Fruit fly (Drosophila melanogaster) whole organism, embryonic: ENCODE data around the gene Traf-like.

Source experiments
- ATbp ChIP-seq: fragments of 200-800 bp; sonication (Bioruptor generic); optimal IDR thresholded peaks from 2 replicates; lab custom pipeline; 2017; ENCODE audit warnings: missing biosample characterization, mild to moderate bottlenecking, missing genetic modification characterization, missing genetic modification reagents
- Abd-B ChIP-seq: fragments of 200-800 bp; sonication (Bioruptor generic); optimal IDR thresholded peaks from 2 replicates; lab custom pipeline; 2018; ENCODE audit warnings: missing biosample characterization, mild to moderate bottlenecking, missing genetic modification characterization, moderate library complexity
- B-H1 ChIP-seq: fragments of 200-800 bp; sonication (Bioruptor generic); IDR thresholded peaks from 3 replicates; pipeline ENCODE4 v1.3.6; 2022; ENCODE audit warnings: missing biosample characterization, missing genetic modification characterization
- Bgb ChIP-seq: fragments of 200-800 bp; sonication (Bioruptor generic); IDR thresholded peaks from 2 replicates; pipeline ENCODE4 v1.3.6; 2022; ENCODE audit warnings: missing biosample characterization, missing genetic modification characterization; ENCODE audit not compliant: partially characterized antibody
- BtbVII ChIP-seq: fragments of 200-800 bp; sonication (Bioruptor generic); optimal IDR thresholded peaks from 3 replicates; lab custom pipeline; 2017; ENCODE audit warnings: missing biosample characterization, mild to moderate bottlenecking, missing genetic modification characterization
- CG1024 ChIP-seq: fragments of 200-800 bp; sonication (Bioruptor generic); IDR thresholded peaks from 2 replicates; pipeline ENCODE4 v1.3.6; 2022; ENCODE audit warnings: missing biosample characterization, missing genetic modification characterization
- CG12942 ChIP-seq: fragments of 200-800 bp; sonication (Bioruptor generic); optimal IDR thresholded peaks from 3 replicates; lab custom pipeline; 2016; ENCODE audit warnings: missing biosample characterization, missing genetic modification characterization
- CG1647 ChIP-seq: fragments of 200-800 bp; sonication (Bioruptor generic); optimal IDR thresholded peaks from 3 replicates; lab custom pipeline; 2016; ENCODE audit warnings: missing biosample characterization, missing genetic modification characterization
- CG17361 ChIP-seq: fragments of 200-800 bp; sonication (Bioruptor generic); IDR thresholded peaks from 3 replicates; pipeline ENCODE4 v1.3.6; 2022; ENCODE audit warnings: missing biosample characterization, missing genetic modification characterization
- CG17912 ChIP-seq: fragments of 200-800 bp; sonication (Bioruptor generic); optimal IDR thresholded peaks from 2 replicates; lab custom pipeline; 2018; ENCODE audit warnings: missing biosample characterization, mild to moderate bottlenecking, missing genetic modification characterization
- CG1832 ChIP-seq: fragments of 200-800 bp; sonication (Bioruptor generic); optimal IDR thresholded peaks from 2 replicates; lab custom pipeline; 2017; ENCODE audit warnings: missing biosample characterization, mild to moderate bottlenecking, missing genetic modification characterization, inconsistent platforms
- CG18476 ChIP-seq: fragments of 200-800 bp; sonication (Bioruptor generic); optimal IDR thresholded peaks from 2 replicates; lab custom pipeline; 2016; ENCODE audit warnings: missing biosample characterization, mild to moderate bottlenecking, missing genetic modification characterization
- CG18599 ChIP-seq: fragments of 200-800 bp; sonication (Bioruptor generic); optimal IDR thresholded peaks from 3 replicates; lab custom pipeline; 2017; ENCODE audit warnings: missing biosample characterization, missing genetic modification characterization, mild to moderate bottlenecking, moderate library complexity, missing genetic modification reagents
- CG30403 ChIP-seq: fragments of 200-800 bp; sonication (Bioruptor generic); optimal IDR thresholded peaks from 3 replicates; lab custom pipeline; 2016; ENCODE audit warnings: missing biosample characterization, missing genetic modification characterization
- CG31224 ChIP-seq: fragments of 200-800 bp; sonication (Bioruptor generic); IDR thresholded peaks from 2 replicates; pipeline ENCODE4 v1.3.6; 2022; ENCODE audit warnings: missing biosample characterization, missing genetic modification characterization
- CG3163 ChIP-seq: fragments of 200-800 bp; sonication (Bioruptor generic); optimal IDR thresholded peaks from 3 replicates; lab custom pipeline; 2016; ENCODE audit warnings: missing biosample characterization, missing genetic modification characterization
- CG33213 ChIP-seq: fragments of 200-800 bp; sonication (Bioruptor generic); optimal IDR thresholded peaks from 3 replicates; lab custom pipeline; 2016; ENCODE audit warnings: missing biosample characterization, missing genetic modification characterization
- CG3407 ChIP-seq: fragments of 200-800 bp; sonication (Bioruptor generic); optimal IDR thresholded peaks from 2 replicates; lab custom pipeline; 2018; ENCODE audit warnings: missing biosample characterization, mild to moderate bottlenecking, missing genetic modification characterization
- CG4424 ChIP-seq: fragments of 200-800 bp; sonication (Bioruptor generic); optimal IDR thresholded peaks from 3 replicates; lab custom pipeline; 2016; ENCODE audit warnings: missing biosample characterization, missing genetic modification characterization
- CG6175 ChIP-seq: fragments of 200-800 bp; sonication (Bioruptor generic); IDR thresholded peaks from 3 replicates; pipeline ENCODE4 v1.3.6; 2022; ENCODE audit warnings: missing biosample characterization, missing genetic modification characterization
- CG6791 ChIP-seq: fragments of 200-800 bp; sonication (Bioruptor generic); IDR thresholded peaks from 3 replicates; pipeline ENCODE4 v1.3.6; 2022; ENCODE audit warnings: missing biosample characterization, missing genetic modification characterization; ENCODE audit not compliant: partially characterized antibody
- CG7745 ChIP-seq: fragments of 200-800 bp; sonication (Bioruptor generic); optimal IDR thresholded peaks from 2 replicates; lab custom pipeline; 2018; ENCODE audit warnings: missing biosample characterization, mild to moderate bottlenecking, missing genetic modification characterization, moderate library complexity
- CG8478 ChIP-seq: fragments of >200 bp; optimal IDR thresholded peaks from 2 replicates; lab custom pipeline; 2018
- CG9932 ChIP-seq: fragments of 200-800 bp; sonication (Bioruptor generic); IDR thresholded peaks from 2 replicates; pipeline ENCODE4 v1.3.6; 2022; ENCODE audit warnings: missing biosample characterization, missing genetic modification characterization
- Dp ChIP-seq: fragments of 200-800 bp; sonication (Bioruptor generic); optimal IDR thresholded peaks from 2 replicates; lab custom pipeline; 2018; ENCODE audit warnings: missing biosample characterization, mild to moderate bottlenecking, missing genetic modification characterization, moderate library complexity
- E2f1 ChIP-seq: fragments of 200-800 bp; sonication (Bioruptor generic); IDR thresholded peaks from 2 replicates; pipeline ENCODE4 v1.3.6; 2022; ENCODE audit warnings: missing biosample characterization, missing genetic modification characterization
- HLH4C ChIP-seq: fragments of 200-800 bp; sonication (Bioruptor generic); IDR thresholded peaks from 3 replicates; pipeline ENCODE4 v1.3.6; 2022; ENCODE audit warnings: missing biosample characterization, missing genetic modification characterization; ENCODE audit not compliant: partially characterized antibody
- Hr51 ChIP-seq, 2 experiments: fragments of 200-800 bp; sonication (Bioruptor generic); optimal IDR thresholded peaks; 2 replicates in 1 of 2; 3 replicates in 1 of 2; lab custom pipeline; 2016 to 2018; ENCODE audit warnings: missing biosample characterization in 2 of 2, missing genetic modification characterization in 2 of 2, mild to moderate bottlenecking in 1 of 2, moderate library complexity in 1 of 2
- Hr78 ChIP-seq, 2 experiments: fragments of 200-800 bp in 1 of 2; fragments of >200 bp in 1 of 2; sonication (Bioruptor generic) in 1 of 2; optimal IDR thresholded peaks; 2 replicates each; lab custom pipeline; 2017 to 2019; ENCODE audit warnings: missing biosample characterization in 2 of 2, missing genetic modification characterization in 2 of 2, mild to moderate bottlenecking in 1 of 2, moderate library complexity in 1 of 2
- Tbp ChIP-seq: fragments of >200 bp; optimal IDR thresholded peaks from 2 replicates; lab custom pipeline; 2018; ENCODE audit warnings: missing biosample characterization, missing genetic modification characterization
- abd-A ChIP-seq: fragments of 200-800 bp; sonication (Bioruptor generic); optimal IDR thresholded peaks from 3 replicates; lab custom pipeline; 2019; ENCODE audit warnings: missing biosample characterization, mild to moderate bottlenecking, missing genetic modification characterization, moderate library complexity
- cg ChIP-seq: fragments of 200-800 bp; sonication (Bioruptor generic); optimal IDR thresholded peaks from 3 replicates; lab custom pipeline; 2019; ENCODE audit warnings: missing biosample characterization, mild to moderate bottlenecking, missing genetic modification characterization, moderate library complexity
- chif ChIP-seq, 2 experiments: fragments of 200-800 bp; sonication (Bioruptor generic); optimal IDR thresholded peaks; 3 replicates each; lab custom pipeline; 2016; ENCODE audit warnings: missing biosample characterization in 2 of 2, missing genetic modification characterization in 2 of 2
- chinmo ChIP-seq: fragments of 200-800 bp; sonication (Bioruptor generic); IDR thresholded peaks from 4 replicates; pipeline ENCODE4 v1.3.6; 2022; ENCODE audit warnings: missing biosample characterization, missing genetic modification characterization; ENCODE audit not compliant: partially characterized antibody
- grau ChIP-seq: fragments of 200-800 bp; optimal IDR thresholded peaks from 3 replicates; lab custom pipeline; 2019; ENCODE audit warnings: missing biosample characterization, mild to moderate bottlenecking, missing genetic modification characterization, moderate library complexity
- gsb ChIP-seq: fragments of 200-800 bp; sonication (Bioruptor generic); IDR thresholded peaks from 2 replicates; pipeline ENCODE4 v1.3.6; 2022; ENCODE audit warnings: missing biosample characterization, missing genetic modification characterization
- gsb-n ChIP-seq: fragments of 200-800 bp; sonication (Bioruptor generic); optimal IDR thresholded peaks from 3 replicates; lab custom pipeline; 2018; ENCODE audit warnings: missing biosample characterization, mild to moderate bottlenecking, missing genetic modification characterization
- inv ChIP-seq: fragments of 200-800 bp; sonication (Bioruptor generic); IDR thresholded peaks from 2 replicates; pipeline ENCODE4 v1.3.6; 2022; ENCODE audit warnings: missing biosample characterization, missing genetic modification characterization; ENCODE audit not compliant: partially characterized antibody
- klu ChIP-seq: fragments of 200-800 bp; sonication (Bioruptor generic); IDR thresholded peaks from 2 replicates; pipeline ENCODE4 v1.3.6; 2022; ENCODE audit warnings: missing biosample characterization, missing genetic modification characterization
- kni ChIP-seq: fragments of 200-800 bp; sonication (Bioruptor generic); optimal IDR thresholded peaks from 3 replicates; lab custom pipeline; 2017; ENCODE audit warnings: mild to moderate bottlenecking, missing biosample characterization, missing genetic modification reagents, missing genetic modification characterization
- lbe ChIP-seq: fragments of 200-800 bp; sonication (Bioruptor generic); optimal IDR thresholded peaks from 2 replicates; lab custom pipeline; 2016; ENCODE audit warnings: missing biosample characterization, mild to moderate bottlenecking, missing genetic modification characterization
- phol ChIP-seq: fragments of 200-800 bp; sonication (Bioruptor generic); optimal IDR thresholded peaks from 3 replicates; lab custom pipeline; 2018; ENCODE audit warnings: missing biosample characterization, mild to moderate bottlenecking, missing genetic modification characterization, moderate library complexity
- pum ChIP-seq: fragments of 200-800 bp; sonication (Bioruptor generic); optimal IDR thresholded peaks from 2 replicates; lab custom pipeline; 2016; ENCODE audit warnings: missing biosample characterization, missing genetic modification characterization
- ro ChIP-seq: fragments of 200-800 bp; sonication (Bioruptor generic); IDR thresholded peaks from 2 replicates; pipeline ENCODE4 v1.3.6; 2022; ENCODE audit warnings: missing biosample characterization, missing genetic modification characterization
- sd ChIP-seq: fragments of 200-800 bp; sonication (Bioruptor generic); optimal IDR thresholded peaks from 3 replicates; lab custom pipeline; 2018; ENCODE audit warnings: missing biosample characterization, mild to moderate bottlenecking, missing genetic modification characterization, moderate library complexity
- sima ChIP-seq: fragments of 200-800 bp; sonication (Bioruptor generic); optimal IDR thresholded peaks from 2 replicates; lab custom pipeline; 2016; ENCODE audit warnings: missing biosample characterization, missing genetic modification characterization
- yki ChIP-seq: fragments of >200 bp; optimal IDR thresholded peaks from 3 replicates; lab custom pipeline; 2018
- zf30C ChIP-seq: fragments of 200-800 bp; sonication (Bioruptor generic); optimal IDR thresholded peaks from 3 replicates; lab custom pipeline; 2018; ENCODE audit warnings: missing biosample characterization, mild to moderate bottlenecking, missing genetic modification characterization

Gene Traf-like

dm6 chrX:16383667-16384515 lies 31.0 kb upstream of the Traf-like start (continued):
- no peak for TF ChIP-seq zf30C (GFP tag; lab: Kevin White, UChicago)
- TF ChIP-seq sima (GFP tag; lab: Kevin White, UChicago), result peak; percentile 38
- TF ChIP-seq CG3407 (GFP tag; lab: Kevin White, UChicago), result peak; percentile 72
- TF ChIP-seq Dp (GFP tag; lab: Kevin White, UChicago), result no peak
- peak; percentile 59 for TF ChIP-seq CG18476
- peak; percentile 32; the same call in 1 of the 2 replicates for TF ChIP-seq CG1024 (GFP tag; lab: Robert Waterston, UW)
- TF ChIP-seq CG6175 (GFP tag; lab: Robert Waterston, UW), result no peak
- peak; percentile 40; the same call in 1 of the 2 replicates for TF ChIP-seq CG31224
- TF ChIP-seq ro, result no peak
- no peak for TF ChIP-seq CG8478 (lab: Kevin White, UChicago)
- TF ChIP-seq CG12942, result peak; percentile 47
- TF ChIP-seq chif (GFP tag; optimal IDR thresholded peaks at IDR 0.05; lab: Kevin White, UChicago), result peak; percentile 3 to 62
- no peak for TF ChIP-seq Abd-B (GFP tag; lab: Kevin White, UChicago)
- TF ChIP-seq gsb-n (tag; lab: Kevin White, UChicago), result peak; percentile 75
- TF ChIP-seq lbe (GFP tag; lab: Kevin White, UChicago), result no peak
- TF ChIP-seq CG1832, result no peak
- TF ChIP-seq inv (GFP tag; lab: Robert Waterston, UW), result no peak
- peak; percentile 45 for TF ChIP-seq CG33213 (GFP tag; lab: Kevin White, UChicago)
- peak; percentile 79 for TF ChIP-seq CG7745 (tag; lab: Kevin White, UChicago)
- peak; percentile 94 for TF ChIP-seq BtbVII
- peak; percentile 81 for TF ChIP-seq sd (tag; lab: Kevin White, UChicago)
- peak; percentile 4 for TF ChIP-seq phol
- no peak for TF ChIP-seq CG3163
- peak; percentile 37 for TF ChIP-seq CG4424
- TF ChIP-seq HLH4C (GFP tag; lab: Robert Waterston, UW), result no peak
- TF ChIP-seq Hr51 (GFP tag; optimal IDR thresholded peaks at IDR 0.05; lab: Kevin White, UChicago), result peak in 1 of 2 experiments; percentile 4
- TF ChIP-seq CG17361 (GFP tag; lab: Robert Waterston, UW), result no peak; the same call in 2 of the 3 replicates
- TF ChIP-seq ATbp (GFP tag; lab: Kevin White, UChicago), result peak; percentile 86
- TF ChIP-seq B-H1 (GFP tag; lab: Robert Waterston, UW), result peak; percentile 38; the same call in 1 of the 3 replicates
- peak; percentile 73 for TF ChIP-seq kni (GFP tag; lab: Kevin White, UChicago)
- no peak for TF ChIP-seq Bgb
- no peak for TF ChIP-seq yki (lab: Kevin White, UChicago)
- peak; percentile 91 for TF ChIP-seq CG18599 (GFP tag; lab: Kevin White, UChicago)
- no peak; the same call in 1 of the 2 replicates for TF ChIP-seq CG9932 (GFP tag; lab: Robert Waterston, UW)
- TF ChIP-seq abd-A (tag; lab: Kevin White, UChicago), result no peak
- TF ChIP-seq gsb (GFP tag; lab: Robert Waterston, UW), result no peak
- peak; percentile 67 for TF ChIP-seq CG17912 (GFP tag; lab: Kevin White, UChicago)
- TF ChIP-seq Hr78 (GFP tag; optimal IDR thresholded peaks at IDR 0.05; lab: Kevin White, UChicago), result peak in 1 of 2 experiments; percentile 13
- TF ChIP-seq CG6791 (GFP tag; lab: Robert Waterston, UW), result no peak
- TF ChIP-seq klu (GFP tag; lab: Robert Waterston, UW), result no peak
- no peak for TF ChIP-seq chinmo
- no peak; the same call in 1 of the 2 replicates for TF ChIP-seq E2f1 (GFP tag; lab: Robert Waterston, UW)
- peak; percentile 76 for TF ChIP-seq grau
- TF ChIP-seq CG30403 (GFP tag; lab: Kevin White, UChicago), result no peak
- no peak for TF ChIP-seq Tbp
- TF ChIP-seq pum, result no peak
- TF ChIP-seq CG1647 (GFP tag; lab: Kevin White, UChicago), result no peak
- TF ChIP-seq cg (GFP tag; lab: Kevin White, UChicago), result peak; percentile 76
